Worm (Caenorhabditis elegans): Measurements from ENCODE around the gene C27C12.4.

DNA sequence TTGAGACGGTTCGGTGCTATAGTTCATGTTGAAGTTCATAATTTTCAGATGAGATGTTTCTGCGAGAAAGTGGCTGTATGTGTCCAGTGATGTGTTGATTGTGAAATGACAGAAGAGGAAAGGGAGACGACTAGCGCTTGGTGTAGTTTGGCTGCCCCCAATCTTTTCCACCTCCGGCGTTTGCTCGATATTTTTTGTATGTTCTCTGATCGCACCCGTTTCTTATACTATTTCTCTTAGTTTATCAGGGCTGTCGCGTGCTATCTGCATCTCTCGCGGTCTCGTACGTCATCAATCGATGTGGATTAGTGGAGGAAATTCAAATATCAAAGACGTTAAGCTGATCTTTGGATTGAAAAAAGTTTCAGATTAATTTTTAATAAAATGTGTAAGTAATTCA, 43.2 kb upstream of the C27C12.4 start, which contains the start of gene atf-4:
- peak; percentile 22 for TF ChIP-seq snpc-4 (tag; optimal IDR thresholded peaks at IDR 0.05)
- TF ChIP-seq nhr-11 (tag; optimal IDR thresholded peaks at IDR 0.05): peak; percentile 6
- peak; percentile 74 for TF ChIP-seq nfya-1 (tag; optimal IDR thresholded peaks at IDR 0.05; ENCODE audit: insufficient read depth)
- no peak for TF ChIP-seq nhr-76 (tag; optimal IDR thresholded peaks at IDR 0.05)
- no peak for TF ChIP-seq nhr-12 (tag; optimal IDR thresholded peaks at IDR 0.05)
- TF ChIP-seq nhr-28 (tag; optimal IDR thresholded peaks at IDR 0.05): no peak
- no peak for TF ChIP-seq ama-1 (optimal IDR thresholded peaks at IDR 0.05)
- TF ChIP-seq lsy-12 (tag; optimal IDR thresholded peaks at IDR 0.05): no peak
- no peak for TF ChIP-seq ceh-16 (tag; optimal IDR thresholded peaks at IDR 0.05)
- no peak for TF ChIP-seq aly-2 (tag; optimal IDR thresholded peaks at IDR 0.05)
- TF ChIP-seq ZK546.5 (tag; optimal IDR thresholded peaks at IDR 0.05): no peak
- no peak for TF ChIP-seq elt-3 (tag; optimal IDR thresholded peaks at IDR 0.05)
- TF ChIP-seq pha-4 (tag; optimal IDR thresholded peaks at IDR 0.05): peak; percentile 54
